Fruit fly (Drosophila melanogaster) whole organism, embryonic: ENCODE measurements around the gene Catsup.

Experiments used
- Adf1 ChIP-seq: fragments of 200-800 bp; sonication (Bioruptor generic); IDR thresholded peaks from 2 replicates; pipeline ENCODE4 v1.3.6; 2022; ENCODE audit warnings: missing biosample characterization, missing genetic modification characterization
- Aef1 ChIP-seq: fragments of 200-800 bp; sonication (Bioruptor generic); IDR thresholded peaks from 3 replicates; pipeline ENCODE4 v1.3.6; 2022; ENCODE audit warnings: missing biosample characterization, missing genetic modification characterization
- BtbVII ChIP-seq: fragments of 200-800 bp; sonication (Bioruptor generic); optimal IDR thresholded peaks from 3 replicates; lab custom pipeline; 2017; ENCODE audit warnings: missing biosample characterization, mild to moderate bottlenecking, missing genetic modification characterization
- CG10147 ChIP-seq: fragments of 200-800 bp; sonication (Bioruptor generic); optimal IDR thresholded peaks from 2 replicates; lab custom pipeline; 2019; ENCODE audit warnings: missing biosample characterization, mild to moderate bottlenecking, missing genetic modification characterization, moderate library complexity
- CG12236 ChIP-seq: fragments of 200-800 bp; sonication (Bioruptor generic); optimal IDR thresholded peaks from 2 replicates; lab custom pipeline; 2016; ENCODE audit warnings: missing biosample characterization, missing genetic modification characterization
- CG14441 ChIP-seq: fragments of 200-800 bp; sonication (Bioruptor generic); IDR thresholded peaks from 2 replicates; pipeline ENCODE4 v1.3.6; 2022; ENCODE audit warnings: missing biosample characterization, missing genetic modification characterization
- CG16863 ChIP-seq: fragments of 200-800 bp; sonication (Bioruptor generic); optimal IDR thresholded peaks from 3 replicates; lab custom pipeline; 2016; ENCODE audit warnings: missing biosample characterization, missing genetic modification characterization
- CG17802 ChIP-seq: fragments of 200-800 bp; sonication (Bioruptor generic); optimal IDR thresholded peaks from 2 replicates; lab custom pipeline; 2018; ENCODE audit warnings: missing biosample characterization, mild to moderate bottlenecking, missing genetic modification characterization, moderate library complexity
- CG2129 ChIP-seq: fragments of 200-800 bp; sonication (Bioruptor generic); IDR thresholded peaks from 2 replicates; pipeline ENCODE4 v1.3.6; 2022; ENCODE audit warnings: missing biosample characterization, missing genetic modification characterization; ENCODE audit not compliant: partially characterized antibody
- CG3065 ChIP-seq: fragments of 200-800 bp; sonication (Bioruptor generic); optimal IDR thresholded peaks from 2 replicates; lab custom pipeline; 2016; ENCODE audit warnings: missing biosample characterization, missing genetic modification characterization
- CG34422 ChIP-seq: fragments of 200-800 bp; sonication (Bioruptor generic); IDR thresholded peaks from 3 replicates; pipeline ENCODE4 v1.3.6; 2022; ENCODE audit warnings: missing biosample characterization, missing genetic modification characterization
- CG42726 ChIP-seq: fragments of 200-800 bp; sonication (Bioruptor generic); IDR thresholded peaks from 2 replicates; pipeline ENCODE4 v1.3.6; 2022; ENCODE audit warnings: missing biosample characterization, missing genetic modification characterization; ENCODE audit not compliant: partially characterized antibody
- CG43689 ChIP-seq: fragments of 200-800 bp; sonication (Bioruptor generic); IDR thresholded peaks from 2 replicates; pipeline ENCODE4 v1.3.6; 2022; ENCODE audit warnings: missing biosample characterization, missing genetic modification characterization
- CG4707 ChIP-seq: fragments of 200-800 bp; sonication (Bioruptor generic); optimal IDR thresholded peaks from 2 replicates; lab custom pipeline; 2018; ENCODE audit warnings: missing biosample characterization, mild to moderate bottlenecking, missing genetic modification characterization, moderate library complexity
- CG5245 ChIP-seq: fragments of 200-800 bp; sonication (Bioruptor generic); optimal IDR thresholded peaks from 3 replicates; lab custom pipeline; 2016; ENCODE audit warnings: missing biosample characterization, missing genetic modification characterization
- CG6765 ChIP-seq: fragments of 200-800 bp; sonication (Bioruptor generic); optimal IDR thresholded peaks from 3 replicates; lab custom pipeline; 2017; ENCODE audit warnings: missing biosample characterization, mild to moderate bottlenecking, missing genetic modification characterization
- CG6813 ChIP-seq: fragments of 200-800 bp; sonication (Bioruptor generic); optimal IDR thresholded peaks from 2 replicates; lab custom pipeline; 2017; ENCODE audit warnings: missing biosample characterization, missing genetic modification characterization, mild to moderate bottlenecking, moderate library complexity, missing genetic modification reagents
- CG7372 ChIP-seq: fragments of 200-800 bp; sonication (Bioruptor generic); IDR thresholded peaks from 2 replicates; pipeline ENCODE4 v1.3.6; 2022; ENCODE audit warnings: missing biosample characterization, missing genetic modification characterization
- CG7786 ChIP-seq: fragments of 200-800 bp; sonication (Bioruptor generic); optimal IDR thresholded peaks from 2 replicates; lab custom pipeline; 2016; ENCODE audit warnings: missing biosample characterization, missing genetic modification characterization
- CG9797 ChIP-seq: fragments of 200-800 bp; sonication (Bioruptor generic); optimal IDR thresholded peaks from 3 replicates; lab custom pipeline; 2018; ENCODE audit warnings: missing biosample characterization, mild to moderate bottlenecking, missing genetic modification characterization
- CHES-1-like ChIP-seq: fragments of 200-800 bp; sonication (Bioruptor generic); optimal IDR thresholded peaks from 2 replicates; lab custom pipeline; 2016; ENCODE audit warnings: missing biosample characterization, missing genetic modification characterization
- Dbx ChIP-seq: fragments of 200-800 bp; sonication (Bioruptor generic); IDR thresholded peaks from 3 replicates; pipeline ENCODE4 v1.3.6; 2022; ENCODE audit warnings: missing biosample characterization, missing genetic modification characterization
- E2f2 ChIP-seq: fragments of 200-800 bp; sonication (Bioruptor generic); IDR thresholded peaks from 2 replicates; pipeline ENCODE4 v1.3.6; 2022; ENCODE audit warnings: missing biosample characterization, missing genetic modification characterization
- ERR ChIP-seq: fragments of 200-800 bp; sonication (Bioruptor generic); optimal IDR thresholded peaks from 2 replicates; lab custom pipeline; 2016; ENCODE audit warnings: missing biosample characterization, missing genetic modification characterization
- Fer1 ChIP-seq: fragments of 200-800 bp; sonication (Bioruptor generic); optimal IDR thresholded peaks from 2 replicates; lab custom pipeline; 2017; ENCODE audit warnings: missing biosample characterization, mild to moderate bottlenecking, missing genetic modification characterization
- H2.0 ChIP-seq: fragments of 200-800 bp; sonication (Bioruptor generic); IDR thresholded peaks from 2 replicates; pipeline ENCODE4 v1.3.6; 2022; ENCODE audit warnings: missing biosample characterization, missing genetic modification characterization
- Hmx ChIP-seq: fragments of 200-800 bp; sonication (Bioruptor generic); optimal IDR thresholded peaks from 2 replicates; lab custom pipeline; 2016; ENCODE audit warnings: missing biosample characterization, missing genetic modification characterization
- MTF-1 ChIP-seq: fragments of 200-800 bp; sonication (Bioruptor generic); optimal IDR thresholded peaks from 2 replicates; lab custom pipeline; 2018; ENCODE audit warnings: missing biosample characterization, mild to moderate bottlenecking, missing genetic modification characterization, borderline replicate concordance
- Max ChIP-seq: fragments of 200-800 bp; sonication (Bioruptor generic); optimal IDR thresholded peaks from 2 replicates; lab custom pipeline; 2016; ENCODE audit warnings: missing biosample characterization, mild to moderate bottlenecking, missing genetic modification characterization
- Oaz ChIP-seq: fragments of 200-800 bp; sonication (Bioruptor generic); IDR thresholded peaks from 2 replicates; pipeline ENCODE4 v1.3.6; 2022; ENCODE audit warnings: missing biosample characterization, missing genetic modification characterization
- Six4 ChIP-seq: fragments of 200-800 bp; sonication (Bioruptor generic); optimal IDR thresholded peaks from 2 replicates; lab custom pipeline; 2016; ENCODE audit warnings: missing biosample characterization, missing genetic modification characterization
- Sox102F ChIP-seq: fragments of 200-800 bp; sonication (Bioruptor generic); optimal IDR thresholded peaks from 2 replicates; lab custom pipeline; 2018; ENCODE audit warnings: missing biosample characterization, mild to moderate bottlenecking, missing genetic modification characterization, moderate library complexity
- Sry-β ChIP-seq: fragments of 200-800 bp; sonication (Bioruptor generic); optimal IDR thresholded peaks from 2 replicates; lab custom pipeline; 2018; ENCODE audit warnings: missing biosample characterization, mild to moderate bottlenecking, missing genetic modification characterization, moderate library complexity
- Tbp ChIP-seq: fragments of >200 bp; optimal IDR thresholded peaks from 2 replicates; lab custom pipeline; 2018; ENCODE audit warnings: missing biosample characterization, missing genetic modification characterization
- bowl ChIP-seq: fragments of 200-800 bp; sonication (Bioruptor generic); IDR thresholded peaks from 2 replicates; pipeline ENCODE4 v1.3.6; 2022; ENCODE audit warnings: missing biosample characterization, missing genetic modification characterization
- dimm ChIP-seq: fragments of 200-800 bp; sonication (Bioruptor generic); IDR thresholded peaks from 2 replicates; pipeline ENCODE4 v1.3.6; 2022; ENCODE audit warnings: missing biosample characterization, missing genetic modification characterization
- dysf ChIP-seq: fragments of 200-800 bp; sonication (Bioruptor generic); IDR thresholded peaks from 3 replicates; pipeline ENCODE4 v1.3.6; 2022; ENCODE audit warnings: missing biosample characterization, missing genetic modification characterization
- esg ChIP-seq: fragments of 200-800 bp; sonication (Bioruptor generic); conservative IDR thresholded peaks from 2 replicates; pipeline ENCODE4 v1.3.6; 2022; ENCODE audit warnings: missing biosample characterization, missing genetic modification characterization
- eyg ChIP-seq: fragments of 200-800 bp; sonication (Bioruptor generic); optimal IDR thresholded peaks from 3 replicates; lab custom pipeline; 2016; ENCODE audit warnings: missing biosample characterization, missing genetic modification characterization
- fd3F ChIP-seq: fragments of 200-800 bp; sonication (Bioruptor generic); optimal IDR thresholded peaks from 2 replicates; lab custom pipeline; 2018; ENCODE audit warnings: missing biosample characterization, mild to moderate bottlenecking, missing genetic modification characterization, moderate library complexity
- ftz-f1 ChIP-seq: fragments of 200-800 bp; sonication (Bioruptor generic); optimal IDR thresholded peaks from 2 replicates; lab custom pipeline; 2016; ENCODE audit warnings: missing biosample characterization, missing genetic modification characterization
- hbn ChIP-seq: fragments of 200-800 bp; sonication (Bioruptor generic); IDR thresholded peaks from 2 replicates; pipeline ENCODE4 v1.3.6; 2022; ENCODE audit warnings: missing biosample characterization, missing genetic modification characterization; ENCODE audit not compliant: partially characterized antibody
- insv ChIP-seq, 2 experiments: fragments of 200-800 bp; sonication (Bioruptor generic); optimal IDR thresholded peaks; 3 replicates each; lab custom pipeline; 2016 to 2018; ENCODE audit warnings: missing biosample characterization in 2 of 2, missing genetic modification characterization in 2 of 2
- kay ChIP-seq: fragments of 200-800 bp; sonication (Bioruptor generic); optimal IDR thresholded peaks from 2 replicates; lab custom pipeline; 2016; ENCODE audit warnings: missing biosample characterization, missing genetic modification characterization
- onecut ChIP-seq: fragments of 200-800 bp; sonication (Bioruptor generic); IDR thresholded peaks from 2 replicates; pipeline ENCODE4 v1.3.6; 2022; ENCODE audit warnings: missing biosample characterization, missing genetic modification characterization
- pb ChIP-seq: fragments of 200-800 bp; sonication (Bioruptor generic); optimal IDR thresholded peaks from 3 replicates; lab custom pipeline; 2016; ENCODE audit warnings: missing biosample characterization, missing genetic modification characterization
- tup ChIP-seq: fragments of 200-800 bp; sonication (Bioruptor generic); optimal IDR thresholded peaks from 2 replicates; lab custom pipeline; 2016; ENCODE audit warnings: missing biosample characterization, mild to moderate bottlenecking, missing genetic modification characterization, moderate library complexity
- unc-4 ChIP-seq: fragments of 200-800 bp; sonication (Bioruptor generic); IDR thresholded peaks from 2 replicates; pipeline ENCODE4 v1.3.6; 2022; ENCODE audit warnings: missing biosample characterization, missing genetic modification characterization; ENCODE audit not compliant: partially characterized antibody
- zfh2 ChIP-seq: fragments of 200-800 bp; sonication (Bioruptor generic); optimal IDR thresholded peaks from 2 replicates; lab custom pipeline; 2016; ENCODE audit warnings: missing biosample characterization, missing genetic modification characterization

Catsup gene

DNA sequence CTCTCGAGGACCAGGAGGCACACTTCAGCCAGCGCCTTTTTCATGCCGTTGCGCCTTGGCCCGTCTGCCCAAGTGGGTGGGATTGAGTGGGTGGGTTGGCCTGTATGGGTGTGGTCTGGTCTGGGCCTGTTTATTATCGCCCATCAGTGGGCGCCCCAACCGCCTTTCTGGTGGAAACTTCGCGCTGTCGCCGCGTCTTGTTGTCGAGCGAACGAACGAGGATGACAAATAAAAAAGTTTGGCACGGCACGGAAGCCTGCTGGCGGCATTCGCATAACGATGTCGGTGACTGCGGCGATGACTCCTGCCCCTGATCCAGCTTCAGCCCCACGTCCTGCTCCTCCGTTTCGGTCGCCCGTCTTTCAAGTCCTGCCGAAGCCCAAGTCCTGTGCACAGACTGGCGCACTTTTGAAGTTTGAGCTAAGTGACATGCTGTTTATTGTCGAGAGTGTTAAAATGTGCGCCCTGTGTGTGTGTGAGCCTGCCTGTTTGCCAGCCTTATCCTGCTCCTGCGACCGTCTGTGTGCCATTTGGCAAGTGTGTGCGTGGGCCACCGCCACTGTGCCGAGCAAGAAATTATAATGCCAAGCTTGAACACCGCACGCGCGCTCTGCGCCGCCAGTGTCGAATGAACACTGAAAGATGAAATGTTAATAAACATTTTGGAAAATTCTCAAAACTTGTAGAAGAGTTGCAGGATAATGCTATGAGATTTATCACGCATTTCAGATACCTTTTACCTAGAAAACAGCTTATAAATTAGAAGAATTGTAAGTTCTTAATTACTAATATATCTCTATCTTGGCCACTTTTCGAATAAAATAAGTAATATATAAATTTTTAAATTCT is 27.4 kb upstream of the Catsup start (continued):
- TF ChIP-seq Aef1 (GFP tag; lab: Robert Waterston, UW) (peak; percentile 58; the same call in 2 of the 3 replicates), Sox102F (peak; percentile 78), onecut (GFP tag; lab: Robert Waterston, UW) (peak; percentile 52), eyg (GFP tag; lab: Kevin White, UChicago) (no peak), E2f2 (peak; percentile 52), Tbp (GFP tag; lab: Kevin White, UChicago) (no peak), ftz-f1 (no peak), Fer1 (GFP tag; lab: Kevin White, UChicago) (peak; percentile 91), Sry-β (no peak), dimm (GFP tag; lab: Robert Waterston, UW) (no peak), CG2129 (no peak), CG9797 (GFP tag; lab: Kevin White, UChicago) (no peak), bowl (GFP tag; lab: Robert Waterston, UW) (no peak), CG42726 (GFP tag; lab: Robert Waterston, UW) (no peak), CG4707 (no peak), CG7372 (GFP tag; lab: Robert Waterston, UW) (0 out of 2 replicates have a peak, but pooled peaks have one; percentile 48), dysf (peak; percentile 79), Adf1 (GFP tag; lab: Robert Waterston, UW) (no peak), CG16863 (GFP tag; lab: Kevin White, UChicago) (no peak), CG12236 (GFP tag; lab: Kevin White, UChicago) (no peak), CG14441 (GFP tag; lab: Robert Waterston, UW) (peak; percentile 50), H2.0 (0 out of 2 replicates have a peak, but pooled peaks have one; percentile 29), kay (peak; percentile 27), Six4 (no peak), pb (GFP tag; lab: Kevin White, UChicago) (no peak), CG5245 (peak; percentile 39), CG7786 (GFP tag; lab: Kevin White, UChicago) (no peak), CG6765 (GFP tag; lab: Kevin White, UChicago) (peak; percentile 80), Oaz (GFP tag; lab: Robert Waterston, UW) (peak; percentile 60), insv (GFP tag; optimal IDR thresholded peaks at IDR 0.05; lab: Kevin White, UChicago) (peak in 1 of 2 experiments; percentile 41), Hmx (GFP tag; lab: Kevin White, UChicago) (no peak), tup (no peak), BtbVII (GFP tag; lab: Kevin White, UChicago) (peak; percentile 86), ERR (GFP tag; lab: Kevin White, UChicago) (no peak), CG6813 (GFP tag; lab: Kevin White, UChicago) (peak; percentile 70), Max (GFP tag; lab: Kevin White, UChicago) (peak; percentile 36), CG43689 (GFP tag; lab: Robert Waterston, UW) (no peak), zfh2 (GFP tag; lab: Kevin White, UChicago) (peak; percentile 10), fd3F (GFP tag; lab: Kevin White, UChicago) (peak; percentile 65), MTF-1 (GFP tag; lab: Kevin White, UChicago) (no peak), CG34422 (GFP tag; lab: Robert Waterston, UW) (peak; percentile 50; the same call in 1 of the 3 replicates), unc-4 (no peak), CHES-1-like (no peak), Dbx (GFP tag; lab: Robert Waterston, UW) (peak; percentile 58), esg (peak; percentile 41; the same call in 1 of the 2 replicates), CG17802 (tag; lab: Kevin White, UChicago) (no peak), CG3065 (GFP tag; lab: Kevin White, UChicago) (no peak), CG10147 (GFP tag; lab: Kevin White, UChicago) (peak; percentile 82), hbn (GFP tag; lab: Robert Waterston, UW) (no peak)
